Worm (Caenorhabditis elegans): ENCODE data around the gene K09E9.1.

ce11 chrX:15666169-15666811 lies 46.0 kb downstream of the K09E9.1 start, which contains the start of gene pcdr-1:
- no peak for TF ChIP-seq nhr-76 (tag; optimal IDR thresholded peaks at IDR 0.05)
- TF ChIP-seq hlh-1 (tag; optimal IDR thresholded peaks at IDR 0.05) = no peak
- no peak for TF ChIP-seq elt-1 (tag; optimal IDR thresholded peaks at IDR 0.05; ENCODE audit: borderline replicate concordance, insufficient read depth)
- no peak for TF ChIP-seq ztf-11 (tag; optimal IDR thresholded peaks at IDR 0.05)
- no peak for TF ChIP-seq pha-4 (tag; optimal IDR thresholded peaks at IDR 0.05)
- no peak for TF ChIP-seq ham-2 (GFP tag; optimal IDR thresholded peaks at IDR 0.05)
- TF ChIP-seq nhr-28 (tag; optimal IDR thresholded peaks at IDR 0.05) = no peak

Measured in whole organism, mixed stage, embryonic.